Worm (Caenorhabditis elegans) whole organism, late embryonic: ENCODE data around the gene C55C3.3.

ENCODE experiments used
- F13H6.1 ChIP-seq: sonication (generic microtip); optimal IDR thresholded peaks from 2 replicates; lab custom pipeline; 2016; ENCODE audit warnings: missing genetic modification characterization, missing compliant biosample characterization
- ahr-1 ChIP-seq: sonication (generic microtip); optimal IDR thresholded peaks from 2 replicates; lab custom pipeline; 2016; ENCODE audit warnings: missing genetic modification characterization, missing compliant biosample characterization
- ama-1 ChIP-seq: fragments of 150-350 bp; optimal IDR thresholded peaks from 2 replicates; lab custom pipeline; 2014
- ceh-34 ChIP-seq: sonication (generic microtip); optimal IDR thresholded peaks from 2 replicates; lab custom pipeline; 2016; ENCODE audit warnings: mild to moderate bottlenecking, missing genetic modification characterization, missing compliant biosample characterization
- fkh-10 ChIP-seq: fragments of 150-350 bp; optimal IDR thresholded peaks from 2 replicates; lab custom pipeline; 2014; ENCODE audit warnings: missing biosample characterization, missing genetic modification reagents, missing genetic modification characterization
- gmeb-2 ChIP-seq: sonication (generic microtip); optimal IDR thresholded peaks from 2 replicates; lab custom pipeline; 2016; ENCODE audit warnings: missing genetic modification characterization, inconsistent platforms, missing compliant biosample characterization
- lin-11 ChIP-seq: fragments of 200-800 bp; sonication (Bioruptor generic); optimal IDR thresholded peaks from 2 replicates; lab custom pipeline; 2018; ENCODE audit warnings: mild to moderate bottlenecking, missing genetic modification characterization, missing compliant biosample characterization
- nfya-1 ChIP-seq: sonication (generic microtip); optimal IDR thresholded peaks from 2 replicates; lab custom pipeline; 2017; ENCODE audit warnings: missing genetic modification characterization, mild to moderate bottlenecking, missing compliant biosample characterization, antibody characterized with exemption, moderate library complexity
- odd-2 ChIP-seq: sonication (generic microtip); optimal IDR thresholded peaks from 2 replicates; lab custom pipeline; 2017; ENCODE audit warnings: antibody characterized with exemption, mild to moderate bottlenecking, missing genetic modification characterization, missing compliant biosample characterization
- ttx-3 ChIP-seq: sonication (generic microtip); optimal IDR thresholded peaks from 2 replicates; lab custom pipeline; 2016; ENCODE audit warnings: missing genetic modification reagents, missing genetic modification characterization, missing compliant biosample characterization

DNA sequence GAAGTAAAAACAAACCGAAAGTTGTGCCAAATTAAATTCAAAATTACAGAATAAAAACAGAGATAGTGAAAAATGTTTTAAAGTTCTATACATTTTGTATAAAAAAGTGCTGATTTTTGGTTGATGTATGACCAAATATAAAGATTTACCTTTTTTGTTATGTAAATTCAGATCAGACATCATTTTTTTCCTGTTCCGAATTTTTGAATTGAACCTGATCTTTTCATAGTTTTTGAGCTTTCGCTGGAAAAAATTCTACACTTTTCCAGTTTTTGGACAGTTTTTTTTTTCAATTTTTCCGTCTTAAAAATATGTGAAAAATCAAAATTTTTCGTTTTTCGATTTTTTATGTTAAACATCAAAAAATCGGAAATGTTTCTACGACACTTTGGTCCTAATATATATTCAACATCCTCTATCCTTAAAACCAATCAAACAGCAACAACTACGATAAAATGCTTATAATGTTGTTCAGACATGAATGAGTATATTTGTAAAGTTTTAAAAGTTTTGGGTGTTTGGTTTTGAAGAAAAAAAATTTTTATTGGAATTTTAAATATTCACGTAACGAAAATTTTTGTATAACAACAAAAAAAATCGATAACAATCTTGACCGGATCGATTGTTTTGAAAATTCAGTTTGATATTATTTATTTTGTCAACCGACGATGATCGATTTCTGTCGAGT, 2.4 kb upstream of the C55C3.3 start, which contains the start of the genes C55C3.7 and C55C3.6:
- TF ChIP-seq odd-2 (no peak), nfya-1 (no peak), ahr-1 (tag; lab: Kevin White, UChicago) (no peak), ttx-3 (tag; lab: Kevin White, UChicago) (no peak), fkh-10 (GFP tag; lab: Kevin White, UChicago) (no peak), lin-11 (tag; lab: Kevin White, UChicago) (no peak), ceh-34 (tag; lab: Kevin White, UChicago) (no peak), gmeb-2 (tag; lab: Kevin White, UChicago) (no peak), ama-1 (lab: Kevin White, UChicago) (no peak), F13H6.1 (no peak)
